Fruit fly (Drosophila melanogaster) whole organism, prepupa: ENCODE measurements around the gene CG13043.

ENCODE experiments used
- Blimp-1 ChIP-seq: fragments of 200-800 bp; sonication (Bioruptor generic); optimal IDR thresholded peaks from 3 replicates; lab custom pipeline; 2017; ENCODE audit warnings: missing biosample characterization, missing genetic modification characterization, mild to moderate bottlenecking, moderate library complexity, missing genetic modification reagents
- CG10669 ChIP-seq: fragments of 200-800 bp; sonication (Bioruptor generic); optimal IDR thresholded peaks from 3 replicates; lab custom pipeline; 2018; ENCODE audit warnings: missing biosample characterization, mild to moderate bottlenecking, missing genetic modification characterization, moderate library complexity
- CG11294 ChIP-seq: fragments of 200-800 bp; sonication (Bioruptor generic); IDR thresholded peaks from 2 replicates; pipeline ENCODE4 v1.3.6; 2022; ENCODE audit warnings: missing biosample characterization, missing genetic modification characterization
- CG11762 ChIP-seq: fragments of 200-800 bp; sonication (Bioruptor generic); optimal IDR thresholded peaks from 3 replicates; lab custom pipeline; 2016; ENCODE audit warnings: missing biosample characterization, missing genetic modification characterization; ENCODE audit not compliant: insufficient read depth
- CG11902 ChIP-seq: fragments of 200-800 bp; sonication (Bioruptor generic); optimal IDR thresholded peaks from 3 replicates; lab custom pipeline; 2016; ENCODE audit warnings: missing biosample characterization, missing genetic modification characterization
- CG15336 ChIP-seq: fragments of 200-800 bp; sonication (Bioruptor generic); IDR thresholded peaks from 2 replicates; pipeline ENCODE4 v1.3.6; 2022; ENCODE audit warnings: missing biosample characterization, missing genetic modification characterization
- CG1621 ChIP-seq: fragments of 200-800 bp; sonication (Bioruptor generic); optimal IDR thresholded peaks from 3 replicates; lab custom pipeline; 2018; ENCODE audit warnings: missing biosample characterization, mild to moderate bottlenecking, missing genetic modification characterization
- CG16779 ChIP-seq: fragments of 200-800 bp; sonication (Bioruptor generic); optimal IDR thresholded peaks from 3 replicates; lab custom pipeline; 2017; ENCODE audit warnings: missing biosample characterization, mild to moderate bottlenecking, missing genetic modification characterization
- CG3032 ChIP-seq: fragments of 200-800 bp; optimal IDR thresholded peaks from 2 replicates; lab custom pipeline; 2019; ENCODE audit warnings: missing biosample characterization, mild to moderate bottlenecking, missing genetic modification characterization, moderate library complexity
- CG31627 ChIP-seq: fragments of 200-800 bp; sonication (Bioruptor generic); optimal IDR thresholded peaks from 3 replicates; lab custom pipeline; 2016; ENCODE audit warnings: missing biosample characterization, missing genetic modification characterization
- CG32006 ChIP-seq: fragments of 200-800 bp; sonication (Bioruptor generic); optimal IDR thresholded peaks from 3 replicates; lab custom pipeline; 2017; ENCODE audit warnings: missing biosample characterization, mild to moderate bottlenecking, missing genetic modification characterization
- CG34406 ChIP-seq: fragments of 200-800 bp; sonication (Bioruptor generic); optimal IDR thresholded peaks from 3 replicates; lab custom pipeline; 2016; ENCODE audit warnings: missing biosample characterization, missing genetic modification characterization
- CG3919 ChIP-seq: fragments of 200-800 bp; sonication (Bioruptor generic); optimal IDR thresholded peaks from 3 replicates; lab custom pipeline; 2016; ENCODE audit warnings: missing biosample characterization, missing genetic modification characterization
- CG4318 ChIP-seq: fragments of 200-800 bp; sonication (Bioruptor generic); optimal IDR thresholded peaks from 3 replicates; lab custom pipeline; 2017; ENCODE audit warnings: missing biosample characterization, mild to moderate bottlenecking, missing genetic modification characterization
- CG6163 ChIP-seq: fragments of 200-800 bp; sonication (Bioruptor generic); IDR thresholded peaks from 3 replicates; pipeline ENCODE4 v1.3.6; 2022; ENCODE audit warnings: missing biosample characterization, missing genetic modification characterization
- CG6276 ChIP-seq: fragments of 200-800 bp; sonication (Bioruptor generic); optimal IDR thresholded peaks from 2 replicates; lab custom pipeline; 2017; ENCODE audit warnings: missing biosample characterization, mild to moderate bottlenecking, missing genetic modification characterization
- CG6792 ChIP-seq: fragments of 200-800 bp; sonication (Bioruptor generic); optimal IDR thresholded peaks from 3 replicates; lab custom pipeline; 2016; ENCODE audit warnings: missing biosample characterization, missing genetic modification characterization
- CG6808 ChIP-seq: fragments of 200-800 bp; sonication (Bioruptor generic); optimal IDR thresholded peaks from 3 replicates; lab custom pipeline; 2017; ENCODE audit warnings: missing biosample characterization, missing genetic modification characterization, mild to moderate bottlenecking, moderate library complexity, missing genetic modification reagents
- CG6854 ChIP-seq: fragments of 200-800 bp; sonication (Bioruptor generic); optimal IDR thresholded peaks from 2 replicates; lab custom pipeline; 2017; ENCODE audit warnings: missing biosample characterization, mild to moderate bottlenecking, missing genetic modification characterization
- CG7368 ChIP-seq: fragments of 200-800 bp; sonication (Bioruptor generic); optimal IDR thresholded peaks from 3 replicates; lab custom pipeline; 2016; ENCODE audit warnings: missing biosample characterization, missing genetic modification characterization
- CG8119 ChIP-seq: fragments of 200-800 bp; sonication (Bioruptor generic); IDR thresholded peaks from 3 replicates; pipeline ENCODE4 v1.3.6; 2022; ENCODE audit warnings: missing biosample characterization, missing genetic modification characterization
- CG8319 ChIP-seq: fragments of 200-800 bp; sonication (Bioruptor generic); optimal IDR thresholded peaks from 3 replicates; lab custom pipeline; 2016; ENCODE audit warnings: missing biosample characterization, missing genetic modification characterization
- CG8632 ChIP-seq: fragments of 200-800 bp; sonication (Bioruptor generic); optimal IDR thresholded peaks from 3 replicates; lab custom pipeline; 2016; ENCODE audit warnings: missing biosample characterization, missing genetic modification characterization
- Eip93F ChIP-seq: fragments of 200-800 bp; sonication (Bioruptor generic); optimal IDR thresholded peaks from 2 replicates; lab custom pipeline; 2016; ENCODE audit warnings: missing biosample characterization, mild to moderate bottlenecking, missing genetic modification characterization
- Ets21C ChIP-seq: fragments of 200-800 bp; sonication (Bioruptor generic); optimal IDR thresholded peaks from 3 replicates; lab custom pipeline; 2016; ENCODE audit warnings: missing biosample characterization, missing genetic modification characterization
- Ets96B ChIP-seq: fragments of 200-800 bp; optimal IDR thresholded peaks from 2 replicates; lab custom pipeline; 2019; ENCODE audit warnings: missing biosample characterization, mild to moderate bottlenecking, missing genetic modification characterization, moderate library complexity
- Gug ChIP-seq: fragments of 200-800 bp; sonication (Bioruptor generic); IDR thresholded peaks from 2 replicates; pipeline ENCODE4 v1.3.6; 2022; ENCODE audit warnings: missing biosample characterization, missing genetic modification characterization
- Hr38 ChIP-seq: sonication (Bioruptor generic); optimal IDR thresholded peaks from 2 replicates; lab custom pipeline; 2016; ENCODE audit warnings: missing biosample characterization, missing genetic modification characterization
- Hr39 ChIP-seq: fragments of 200-800 bp; sonication (Bioruptor generic); optimal IDR thresholded peaks from 2 replicates; lab custom pipeline; 2016; ENCODE audit warnings: missing biosample characterization, missing genetic modification characterization
- Hr4 ChIP-seq: fragments of 200-800 bp; sonication (Bioruptor generic); optimal IDR thresholded peaks from 3 replicates; lab custom pipeline; 2016; ENCODE audit warnings: missing biosample characterization, missing genetic modification characterization
- Lpt ChIP-seq: fragments of 200-800 bp; sonication (Bioruptor generic); optimal IDR thresholded peaks from 3 replicates; lab custom pipeline; 2016; ENCODE audit warnings: missing biosample characterization, missing genetic modification characterization
- Met ChIP-seq: fragments of 200-800 bp; sonication (Bioruptor generic); optimal IDR thresholded peaks from 3 replicates; lab custom pipeline; 2016; ENCODE audit warnings: missing biosample characterization, missing genetic modification characterization
- Smox ChIP-seq: fragments of 200-800 bp; sonication (Bioruptor generic); optimal IDR thresholded peaks from 3 replicates; lab custom pipeline; 2016; ENCODE audit warnings: missing biosample characterization, missing genetic modification characterization
- Sox102F ChIP-seq: fragments of 200-800 bp; sonication (Bioruptor generic); optimal IDR thresholded peaks from 2 replicates; lab custom pipeline; 2016; ENCODE audit warnings: missing biosample characterization, mild to moderate bottlenecking, missing genetic modification characterization
- Sox14 ChIP-seq: fragments of 200-800 bp; sonication (Bioruptor generic); optimal IDR thresholded peaks from 3 replicates; lab custom pipeline; 2016; ENCODE audit warnings: missing biosample characterization, missing genetic modification characterization
- Sox15 ChIP-seq: fragments of 200-800 bp; sonication (Bioruptor generic); optimal IDR thresholded peaks from 3 replicates; lab custom pipeline; 2016; ENCODE audit warnings: missing biosample characterization, missing genetic modification characterization
- achi ChIP-seq: fragments of 200-800 bp; sonication (Bioruptor generic); optimal IDR thresholded peaks from 3 replicates; lab custom pipeline; 2016; ENCODE audit warnings: missing biosample characterization, missing genetic modification characterization
- acj6 ChIP-seq: fragments of 200-800 bp; sonication (Bioruptor generic); optimal IDR thresholded peaks from 3 replicates; lab custom pipeline; 2016; ENCODE audit warnings: missing biosample characterization, missing genetic modification characterization
- cyc ChIP-seq: fragments of 200-800 bp; sonication (Bioruptor generic); optimal IDR thresholded peaks from 3 replicates; lab custom pipeline; 2016; ENCODE audit warnings: missing biosample characterization, missing genetic modification characterization
- esn ChIP-seq: fragments of 200-800 bp; sonication (Bioruptor generic); optimal IDR thresholded peaks from 2 replicates; lab custom pipeline; 2016; ENCODE audit warnings: missing biosample characterization, mild to moderate bottlenecking, missing genetic modification characterization, moderate library complexity
- fd59A ChIP-seq: fragments of 200-800 bp; sonication (Bioruptor generic); optimal IDR thresholded peaks from 2 replicates; lab custom pipeline; 2017; ENCODE audit warnings: missing biosample characterization, mild to moderate bottlenecking, missing genetic modification characterization, missing genetic modification reagents
- fd85E ChIP-seq: fragments of 200-800 bp; sonication (Bioruptor generic); optimal IDR thresholded peaks from 3 replicates; lab custom pipeline; 2016; ENCODE audit warnings: missing biosample characterization, missing genetic modification characterization
- fkh ChIP-seq: fragments of 200-800 bp; sonication (Bioruptor generic); optimal IDR thresholded peaks from 3 replicates; lab custom pipeline; 2017; ENCODE audit warnings: missing biosample characterization, mild to moderate bottlenecking, missing genetic modification characterization, moderate library complexity
- lz ChIP-seq: fragments of 200-800 bp; sonication (Bioruptor generic); optimal IDR thresholded peaks from 3 replicates; lab custom pipeline; 2016; ENCODE audit warnings: missing biosample characterization, missing genetic modification characterization
- net ChIP-seq: fragments of 200-800 bp; sonication (Bioruptor generic); optimal IDR thresholded peaks from 3 replicates; lab custom pipeline; 2016; ENCODE audit warnings: missing biosample characterization, missing genetic modification characterization
- pdm3 ChIP-seq: fragments of 200-800 bp; sonication (Bioruptor generic); optimal IDR thresholded peaks from 3 replicates; lab custom pipeline; 2016; ENCODE audit warnings: missing biosample characterization, missing genetic modification characterization
- salr ChIP-seq, 2 experiments: fragments of 200-800 bp; sonication (Bioruptor generic); optimal IDR thresholded peaks; 3 replicates each; lab custom pipeline; 2016 to 2018; ENCODE audit warnings: missing biosample characterization in 2 of 2, missing genetic modification characterization in 2 of 2, mild to moderate bottlenecking in 1 of 2
- spab ChIP-seq: fragments of 200-800 bp; sonication (Bioruptor generic); optimal IDR thresholded peaks from 2 replicates; lab custom pipeline; 2017; ENCODE audit warnings: missing biosample characterization, mild to moderate bottlenecking, missing genetic modification characterization, missing genetic modification reagents
- ss ChIP-seq, 2 experiments: fragments of 200-800 bp; sonication (Bioruptor generic); optimal IDR thresholded peaks; 2 replicates in 1 of 2; 3 replicates in 1 of 2; lab custom pipeline; 2017 to 2018; ENCODE audit warnings: mild to moderate bottlenecking in 2 of 2, missing biosample characterization in 2 of 2, missing genetic modification characterization in 2 of 2, moderate library complexity in 1 of 2
- topi ChIP-seq: fragments of 200-800 bp; sonication (Bioruptor generic); optimal IDR thresholded peaks from 3 replicates; lab custom pipeline; 2016; ENCODE audit warnings: missing biosample characterization, missing genetic modification characterization
- vri ChIP-seq: fragments of 200-800 bp; sonication (Bioruptor generic); optimal IDR thresholded peaks from 3 replicates; lab custom pipeline; 2016; ENCODE audit warnings: missing biosample characterization, mild to moderate bottlenecking, missing genetic modification characterization

The CG13043 gene

dm6 chr3L:16328207-16328891, 22.7 kb upstream of the CG13043 start, which contains the start of gene CG13058:
CG13058 (plus strand) TSS chr3L:16328841.
- peak; percentile 73 for TF ChIP-seq pdm3 (GFP tag; lab: Kevin White, UChicago)
- TF ChIP-seq esn (GFP tag; lab: Kevin White, UChicago), result no peak
- no peak for TF ChIP-seq fd85E (GFP tag; lab: Kevin White, UChicago)
- TF ChIP-seq Hr4 (GFP tag; lab: Kevin White, UChicago), result peak; percentile 85
- peak; percentile 78 for TF ChIP-seq CG4318
- peak; percentile 72 for TF ChIP-seq net
- no peak for TF ChIP-seq Ets21C (GFP tag; lab: Kevin White, UChicago)
- no peak for TF ChIP-seq cyc (GFP tag; lab: Kevin White, UChicago)
- TF ChIP-seq CG10669 (GFP tag; lab: Kevin White, UChicago), result peak; percentile 62
- TF ChIP-seq Eip93F (GFP tag; lab: Kevin White, UChicago), result no peak
- TF ChIP-seq CG11762 (GFP tag; lab: Kevin White, UChicago), result peak; percentile 43
- TF ChIP-seq Smox, result no peak
- TF ChIP-seq Sox102F, result no peak
- peak; percentile 71 for TF ChIP-seq Ets96B (tag; lab: Kevin White, UChicago)
- TF ChIP-seq CG8632 (GFP tag; lab: Kevin White, UChicago), result peak; percentile 4
- TF ChIP-seq CG6163, result 0 out of 3 replicates have a peak, but pooled peaks have one; percentile 42
- TF ChIP-seq CG31627 (GFP tag; lab: Kevin White, UChicago), result no peak
- no peak for TF ChIP-seq Hr39 (GFP tag; lab: Kevin White, UChicago)
- peak; percentile 32; the same call in 1 of the 2 replicates for TF ChIP-seq Gug (GFP tag; lab: Robert Waterston, UW)
- TF ChIP-seq ss (GFP tag; optimal IDR thresholded peaks at IDR 0.05; lab: Kevin White, UChicago), result no peak
- TF ChIP-seq CG15336 (GFP tag; lab: Robert Waterston, UW), result peak; percentile 93
- no peak for TF ChIP-seq vri
- no peak for TF ChIP-seq Blimp-1
- no peak for TF ChIP-seq CG8319 (GFP tag; lab: Kevin White, UChicago)
- peak; percentile 40 for TF ChIP-seq CG6808 (GFP tag; lab: Kevin White, UChicago)
- TF ChIP-seq acj6 (GFP tag; lab: Kevin White, UChicago), result peak; percentile 50
- peak; percentile 9 for TF ChIP-seq Met
- TF ChIP-seq CG16779 (tag; lab: Kevin White, UChicago), result peak; percentile 10
- peak; percentile 32 for TF ChIP-seq CG3032
- no peak for TF ChIP-seq CG7368
- peak; percentile 42 to 64 for TF ChIP-seq salr (GFP tag; optimal IDR thresholded peaks at IDR 0.05; lab: Kevin White, UChicago)
- TF ChIP-seq topi (GFP tag; lab: Kevin White, UChicago), result no peak
- TF ChIP-seq Hr38 (GFP tag; lab: Kevin White, UChicago), result peak; percentile 5
- peak; percentile 21 for TF ChIP-seq CG6792 (GFP tag; lab: Kevin White, UChicago)
- TF ChIP-seq CG11902 (GFP tag; lab: Kevin White, UChicago), result no peak
- TF ChIP-seq fkh (GFP tag; lab: Kevin White, UChicago), result peak; percentile 67
- TF ChIP-seq fd59A (GFP tag; lab: Kevin White, UChicago), result peak; percentile 61
- TF ChIP-seq lz (GFP tag; lab: Kevin White, UChicago), result no peak
- TF ChIP-seq spab (GFP tag; lab: Kevin White, UChicago), result no peak
- TF ChIP-seq achi (GFP tag; lab: Kevin White, UChicago), result peak; percentile 61
- TF ChIP-seq CG8119 (GFP tag; lab: Robert Waterston, UW), result peak; percentile 89
- peak; percentile 15 for TF ChIP-seq CG1621 (tag; lab: Kevin White, UChicago)
- TF ChIP-seq CG11294 (GFP tag; lab: Robert Waterston, UW), result peak; percentile 48; the same call in 1 of the 2 replicates
- no peak for TF ChIP-seq Sox15
- TF ChIP-seq Lpt (GFP tag; lab: Kevin White, UChicago), result peak; percentile 65
- TF ChIP-seq CG3919 (GFP tag; lab: Kevin White, UChicago), result peak; percentile 44
- TF ChIP-seq CG6854 (GFP tag; lab: Kevin White, UChicago), result no peak
- TF ChIP-seq CG34406 (GFP tag; lab: Kevin White, UChicago), result no peak
- TF ChIP-seq CG32006 (GFP tag; lab: Kevin White, UChicago), result peak; percentile 85
- peak; percentile 39 for TF ChIP-seq Sox14
- peak; percentile 79 for TF ChIP-seq CG6276 (GFP tag; lab: Kevin White, UChicago)
